Worm (Caenorhabditis elegans) whole organism, L1 larva: ENCODE measurements around the gene srh-276.
A peak's percentile ranks its signal among the peaks of the same experiment; 100 is the strongest.

Experiments
- C04F5.9 ChIP-seq: sonication (generic microtip); optimal IDR thresholded peaks from 2 replicates; lab custom pipeline; 2016; ENCODE audit warnings: missing genetic modification characterization, missing compliant biosample characterization
- C16A3.4 ChIP-seq: fragments of 150-350 bp; optimal IDR thresholded peaks from 2 replicates; lab custom pipeline; 2014; ENCODE audit warnings: missing biosample characterization, missing genetic modification characterization
- C34B4.2 ChIP-seq: sonication (generic microtip); optimal IDR thresholded peaks from 2 replicates; lab custom pipeline; 2017; ENCODE audit warnings: mild to moderate bottlenecking, missing genetic modification characterization, missing compliant biosample characterization
- aha-1 ChIP-seq: fragments of 150-350 bp; optimal IDR thresholded peaks from 2 replicates; lab custom pipeline; 2014; ENCODE audit warnings: missing biosample characterization, missing genetic modification characterization
- ama-1 ChIP-seq: fragments of 150-350 bp; optimal IDR thresholded peaks from 2 replicates; lab custom pipeline; 2014
- ceh-63 ChIP-seq: fragments of 200-800 bp; sonication (Bioruptor generic); optimal IDR thresholded peaks from 2 replicates; lab custom pipeline; 2018; ENCODE audit warnings: mild to moderate bottlenecking, missing genetic modification characterization, missing compliant biosample characterization
- ceh-88 ChIP-seq: fragments of 200-800 bp; sonication (Bioruptor generic); IDR thresholded peaks from 2 replicates; pipeline ENCODE4 v1.3.6; 2022; ENCODE audit warnings: missing genetic modification characterization, missing compliant biosample characterization
- dsc-1 ChIP-seq: sonication (generic microtip); optimal IDR thresholded peaks from 2 replicates; lab custom pipeline; 2016; ENCODE audit warnings: mild to moderate bottlenecking, missing genetic modification characterization, missing compliant biosample characterization
- efl-1 ChIP-seq, 4 experiments: fragments of 150-350 bp; optimal IDR thresholded peaks in 3 of 4; peaks in 1 of 4; 1 replicate in 1 of 4; 2 replicates in 3 of 4; lab custom pipeline; 2014; ENCODE audit warnings: missing biosample characterization in 2 of 4, missing genetic modification characterization in 2 of 4, missing genetic modification reagents in 2 of 4
- efl-3 ChIP-seq: fragments of 200-800 bp; sonication (Bioruptor generic); optimal IDR thresholded peaks from 2 replicates; lab custom pipeline; 2018; ENCODE audit warnings: mild to moderate bottlenecking, missing genetic modification characterization, missing compliant biosample characterization
- egl-13 ChIP-seq: sonication (generic microtip); optimal IDR thresholded peaks from 2 replicates; lab custom pipeline; 2016; ENCODE audit warnings: missing genotype, missing genetic modification reagents, missing genetic modification characterization, missing compliant biosample characterization
- egl-27 ChIP-seq, 2 experiments: fragments of 150-350 bp in 1 of 2; sonication (generic microtip); optimal IDR thresholded peaks; 3 replicates each; lab custom pipeline; 2017 to 2018; ENCODE audit warnings: missing biosample characterization in 2 of 2, missing genetic modification characterization in 2 of 2, missing genetic modification reagents in 2 of 2
- elt-2 ChIP-seq: sonication (generic microtip); optimal IDR thresholded peaks from 2 replicates; lab custom pipeline; 2016; ENCODE audit warnings: missing genetic modification characterization, mild to moderate bottlenecking, inconsistent platforms, missing compliant biosample characterization, missing genetic modification reagents
- elt-3 ChIP-seq, 6 experiments: fragments of 150-350 bp in 1 of 6; sonication (generic microtip); optimal IDR thresholded peaks; 2 replicates each; lab custom pipeline; 2017 to 2018; ENCODE audit warnings: missing biosample characterization in 6 of 6, missing genetic modification characterization in 6 of 6, inconsistent platforms in 1 of 6
- fkh-10 ChIP-seq: sonication (generic microtip); optimal IDR thresholded peaks from 2 replicates; lab custom pipeline; 2017; ENCODE audit warnings: missing biosample characterization, missing genetic modification reagents, missing genetic modification characterization
- fkh-4 ChIP-seq: sonication (generic microtip); optimal IDR thresholded peaks from 2 replicates; lab custom pipeline; 2016; ENCODE audit warnings: missing compliant biosample characterization, missing genetic modification characterization, borderline replicate concordance
- grh-1 ChIP-seq: fragments of 200-800 bp; sonication (Bioruptor generic); IDR thresholded peaks from 2 replicates; pipeline ENCODE4 v1.3.6; 2022; ENCODE audit warnings: missing genetic modification reagents, missing genetic modification characterization, missing compliant biosample characterization
- hlh-17 ChIP-seq: fragments of 200-800 bp; sonication (Bioruptor generic); optimal IDR thresholded peaks from 2 replicates; lab custom pipeline; 2018; ENCODE audit warnings: missing genetic modification characterization, mild to moderate bottlenecking, missing compliant biosample characterization, moderate library complexity, borderline replicate concordance
- hpl-2 ChIP-seq: fragments of 150-350 bp; optimal IDR thresholded peaks from 2 replicates; lab custom pipeline; 2014; ENCODE audit warnings: missing biosample characterization, missing genetic modification reagents, missing genetic modification characterization
- irx-1 ChIP-seq: sonication (generic microtip); optimal IDR thresholded peaks from 2 replicates; lab custom pipeline; 2016; ENCODE audit warnings: missing genetic modification characterization, missing compliant biosample characterization
- isw-1 ChIP-seq: fragments of 200-800 bp; sonication (Bioruptor generic); IDR thresholded peaks from 2 replicates; pipeline ENCODE4 v1.3.6; 2022; ENCODE audit warnings: missing genetic modification characterization, missing compliant biosample characterization
- jun-1 ChIP-seq: fragments of 150-350 bp; optimal IDR thresholded peaks from 2 replicates; lab custom pipeline; 2014; ENCODE audit warnings: missing biosample characterization, missing genetic modification reagents, missing genetic modification characterization
- lin-14 ChIP-seq: fragments of 200-800 bp; sonication (Bioruptor generic); optimal IDR thresholded peaks from 2 replicates; lab custom pipeline; 2018; ENCODE audit warnings: mild to moderate bottlenecking, missing genetic modification characterization, moderate library complexity, missing compliant biosample characterization
- lin-15B ChIP-seq: fragments of 150-350 bp; sonication (generic microtip); optimal IDR thresholded peaks from 3 replicates; lab custom pipeline; 2014; ENCODE audit warnings: missing biosample characterization, missing genetic modification characterization
- lin-35 ChIP-seq, 2 experiments: fragments of 150-350 bp; optimal IDR thresholded peaks; 2 replicates each; lab custom pipeline; 2014; ENCODE audit warnings: missing biosample characterization in 2 of 2, missing genetic modification characterization in 2 of 2, missing genetic modification reagents in 2 of 2
- lin-39 ChIP-seq: fragments of 150-350 bp; optimal IDR thresholded peaks from 2 replicates; lab custom pipeline; 2014; ENCODE audit warnings: missing biosample characterization, missing genetic modification reagents, missing genetic modification characterization
- lir-3 ChIP-seq: sonication (generic microtip); optimal IDR thresholded peaks from 2 replicates; lab custom pipeline; 2016; ENCODE audit warnings: mild to moderate bottlenecking, missing genetic modification characterization, moderate library complexity, missing compliant biosample characterization; ENCODE audit not compliant: poor library complexity
- mef-2 ChIP-seq: fragments of 150-350 bp; optimal IDR thresholded peaks from 2 replicates; lab custom pipeline; 2014; ENCODE audit warnings: missing biosample characterization, missing genetic modification characterization
- mep-1 ChIP-seq: fragments of 150-350 bp; optimal IDR thresholded peaks from 2 replicates; lab custom pipeline; 2014; ENCODE audit warnings: missing biosample characterization, missing genetic modification characterization
- nhr-19 ChIP-seq: fragments of 200-800 bp; sonication (Bioruptor generic); conservative IDR thresholded peaks from 2 replicates; pipeline ENCODE4 v1.3.6; 2022; ENCODE audit warnings: missing genetic modification characterization, missing compliant biosample characterization
- nhr-20 ChIP-seq: sonication (generic microtip); optimal IDR thresholded peaks from 2 replicates; lab custom pipeline; 2016; ENCODE audit warnings: mild to moderate bottlenecking, missing genetic modification characterization, missing compliant biosample characterization
- nhr-237 ChIP-seq: fragments of 150-350 bp; optimal IDR thresholded peaks from 2 replicates; lab custom pipeline; 2014; ENCODE audit warnings: missing biosample characterization, missing genetic modification characterization
- nhr-28 ChIP-seq: fragments of 150-350 bp; optimal IDR thresholded peaks from 2 replicates; lab custom pipeline; 2014; ENCODE audit warnings: missing biosample characterization, missing genetic modification characterization
- nhr-71 ChIP-seq: sonication (generic microtip); optimal IDR thresholded peaks from 2 replicates; lab custom pipeline; 2016; ENCODE audit warnings: mild to moderate bottlenecking, missing genetic modification characterization, moderate library complexity, missing compliant biosample characterization
- nhr-76 ChIP-seq: sonication (generic microtip); optimal IDR thresholded peaks from 2 replicates; lab custom pipeline; 2017; ENCODE audit warnings: missing biosample characterization, missing genetic modification characterization
- nhr-84 ChIP-seq: sonication (generic microtip); optimal IDR thresholded peaks from 2 replicates; lab custom pipeline; 2017; ENCODE audit warnings: missing biosample characterization, missing genetic modification characterization
- nhr-90 ChIP-seq: sonication (generic microtip); optimal IDR thresholded peaks from 2 replicates; lab custom pipeline; 2016; ENCODE audit warnings: mild to moderate bottlenecking, missing genetic modification characterization, missing compliant biosample characterization; ENCODE audit not compliant: poor library complexity
- pag-3 ChIP-seq: sonication (generic microtip); optimal IDR thresholded peaks from 2 replicates; lab custom pipeline; 2017; ENCODE audit warnings: missing genetic modification characterization, mild to moderate bottlenecking, missing compliant biosample characterization, antibody characterized with exemption, borderline replicate concordance; ENCODE audit not compliant: insufficient read depth
- snu-23 ChIP-seq: sonication (generic microtip); optimal IDR thresholded peaks from 2 replicates; lab custom pipeline; 2016; ENCODE audit warnings: missing genetic modification characterization, missing compliant biosample characterization
- sptf-1 ChIP-seq: fragments of 150-350 bp; optimal IDR thresholded peaks from 2 replicates; lab custom pipeline; 2014; ENCODE audit warnings: missing biosample characterization, missing genetic modification characterization
- sup-37 ChIP-seq: fragments of 200-800 bp; sonication (Bioruptor generic); optimal IDR thresholded peaks from 2 replicates; lab custom pipeline; 2018; ENCODE audit warnings: mild to moderate bottlenecking, missing genetic modification characterization, missing compliant biosample characterization
- tbx-2 ChIP-seq: sonication (generic microtip); optimal IDR thresholded peaks from 2 replicates; lab custom pipeline; 2016; ENCODE audit warnings: missing genetic modification characterization, missing compliant biosample characterization
- unc-130 ChIP-seq: fragments of 150-350 bp; optimal IDR thresholded peaks from 2 replicates; lab custom pipeline; 2017; ENCODE audit warnings: missing biosample characterization, missing genetic modification characterization, inconsistent platforms
- unc-86 ChIP-seq: sonication (generic microtip); optimal IDR thresholded peaks from 2 replicates; lab custom pipeline; 2016; ENCODE audit warnings: missing genetic modification characterization, missing compliant biosample characterization
- unc-98 ChIP-seq: fragments of 200-800 bp; sonication (Bioruptor generic); IDR thresholded peaks from 2 replicates; pipeline ENCODE4 v1.3.6; 2022; ENCODE audit warnings: missing genetic modification characterization, missing compliant biosample characterization

The srh-276 gene

DNA sequence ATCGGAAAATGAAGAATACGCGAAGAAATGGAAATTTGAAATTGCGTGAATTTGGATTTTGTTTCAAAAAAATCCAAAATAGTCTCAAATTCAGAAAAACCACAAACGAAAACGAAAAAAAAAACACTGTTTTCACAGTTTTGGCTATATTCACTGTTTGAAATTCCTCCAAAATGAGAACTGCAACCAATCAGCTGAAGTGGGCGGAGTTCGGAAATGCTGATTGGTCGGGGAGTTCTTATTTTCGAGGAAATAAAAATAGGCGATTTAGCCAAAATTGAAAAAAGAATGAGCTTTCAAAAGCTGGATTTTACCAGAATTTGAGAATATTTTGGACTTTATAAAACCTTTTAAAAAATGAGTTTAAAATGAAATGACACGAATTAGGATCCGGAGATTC lies 15.7 kb downstream of the srh-276 start, which contains the start of gene glb-14:
Gene glb-14, minus strand, starts transcription at position 97 of the 400 bp plus-strand sequence.
- no peak for TF ChIP-seq ama-1 (lab: Kevin White, UChicago)
- no peak for TF ChIP-seq C34B4.2
- TF ChIP-seq C16A3.4 (tag; lab: Kevin White, UChicago) = no peak
- no peak for TF ChIP-seq nhr-19 (GFP tag; lab: Robert Waterston, UW)
- no peak for TF ChIP-seq aha-1 (tag; lab: Kevin White, UChicago)
- no peak for TF ChIP-seq irx-1 (tag; lab: Kevin White, UChicago)
- no peak for TF ChIP-seq fkh-4 (tag; lab: Kevin White, UChicago)
- TF ChIP-seq ceh-63 (GFP tag; lab: Kevin White, UChicago) = no peak
- no peak for TF ChIP-seq unc-130 (tag; lab: Kevin White, UChicago)
- no peak for TF ChIP-seq dsc-1 (tag; lab: Kevin White, UChicago)
- TF ChIP-seq sup-37 (GFP tag; lab: Kevin White, UChicago) = no peak
- no peak for TF ChIP-seq tbx-2
- TF ChIP-seq efl-3 = no peak
- TF ChIP-seq lin-39 (tag; lab: Kevin White, UChicago) = no peak
- no peak for TF ChIP-seq lin-14 (GFP tag; lab: Kevin White, UChicago)
- no peak for TF ChIP-seq mef-2 (tag; lab: Kevin White, UChicago)
- TF ChIP-seq grh-1 (GFP tag; lab: Robert Waterston, UW) = no peak
- no peak for TF ChIP-seq pag-3
- no peak for TF ChIP-seq nhr-28 (tag; lab: Kevin White, UChicago)

DNA sequence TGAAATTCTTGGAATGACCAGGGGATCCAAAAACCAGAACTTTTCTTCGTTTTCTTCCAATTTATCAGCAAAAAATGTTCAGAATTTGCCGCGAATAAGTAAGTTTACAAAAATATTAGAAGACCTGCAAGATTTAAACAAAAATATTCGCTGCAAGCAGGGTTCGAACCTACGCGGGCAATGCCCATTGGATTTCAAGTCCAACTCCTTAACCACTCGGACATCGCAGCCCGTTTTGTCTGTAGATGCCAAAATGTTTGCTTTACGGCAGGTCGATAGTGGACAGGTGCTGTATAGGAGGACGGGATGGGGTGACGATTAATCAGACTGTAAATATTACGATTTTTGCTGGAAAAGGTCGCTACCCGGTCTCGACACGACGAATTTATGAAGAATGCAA lies 18.6 kb downstream of the srh-276 start:
- TF ChIP-seq ama-1 (lab: Kevin White, UChicago) (no peak), unc-86 (tag; lab: Kevin White, UChicago) (no peak), nhr-90 (tag; lab: Kevin White, UChicago) (peak; percentile 15), lin-35 (GFP tag; optimal IDR thresholded peaks at IDR 0.05; lab: Kevin White, UChicago) (peak in 1 of 2 experiments; percentile 17), efl-1 (optimal IDR thresholded peaks at IDR 0.05; lab: Kevin White, UChicago) (no peak), efl-1 (GFP tag; optimal IDR thresholded peaks at IDR 0.05 in 1 of 2; lab: Kevin White, UChicago) (peak in 1 of 2 experiments; percentile 88), jun-1 (tag; lab: Kevin White, UChicago) (no peak)

DNA sequence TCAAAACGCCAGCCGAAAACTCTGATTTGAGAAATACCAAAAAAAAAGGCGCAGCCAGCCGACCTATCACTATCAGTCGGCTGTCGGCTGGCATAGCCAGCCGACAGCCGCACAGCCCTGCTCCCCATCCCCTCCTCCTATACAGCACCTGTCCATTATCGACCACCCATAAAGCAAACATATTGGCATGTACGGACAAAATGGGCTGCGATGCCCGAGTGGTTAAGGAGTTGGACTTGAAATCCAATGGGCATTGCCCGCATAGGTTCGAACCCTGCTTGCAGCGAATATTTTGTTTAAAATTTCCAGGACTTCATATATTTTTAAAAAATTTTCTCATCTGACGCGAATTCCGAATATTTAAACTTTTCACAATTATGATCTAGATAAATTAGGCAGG lies 21.2 kb downstream of the srh-276 start:
- TF ChIP-seq hlh-17 (GFP tag; lab: Kevin White, UChicago) = no peak
- no peak for TF ChIP-seq sptf-1 (tag; lab: Kevin White, UChicago)
- no peak for TF ChIP-seq fkh-4 (tag; lab: Kevin White, UChicago)

DNA sequence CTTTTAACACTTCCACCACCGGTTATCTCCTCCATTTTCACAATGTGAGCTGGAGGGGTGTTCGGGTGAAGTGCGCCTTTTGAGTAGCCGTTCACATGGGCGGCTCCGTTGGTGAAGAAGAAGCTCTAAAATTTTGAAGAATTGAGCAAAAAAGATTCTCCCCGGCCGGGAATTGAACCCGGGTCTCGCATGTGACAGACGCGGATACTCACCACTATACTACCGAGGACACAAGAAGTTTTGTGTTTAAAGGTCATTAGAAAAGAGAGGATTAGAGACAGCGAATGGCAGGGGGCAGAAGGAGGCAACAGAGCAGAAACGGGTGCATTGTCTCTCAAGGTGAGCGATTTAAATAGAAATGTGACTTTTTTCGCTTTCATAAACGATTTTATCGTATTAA lies 22.5 kb downstream of the srh-276 start:
- peak; percentile 67 for TF ChIP-seq snu-23 (GFP tag; lab: Kevin White, UChicago)
- no peak for TF ChIP-seq nhr-76 (tag; lab: Kevin White, UChicago)
- TF ChIP-seq lir-3 (tag; lab: Kevin White, UChicago) = peak; percentile 24
- no peak for TF ChIP-seq egl-27 (tag; optimal IDR thresholded peaks at IDR 0.05; lab: Kevin White, UChicago)
- TF ChIP-seq nhr-237 = no peak
- TF ChIP-seq mep-1 = peak; percentile 28
- no peak for TF ChIP-seq hpl-2 (GFP tag; lab: Kevin White, UChicago)
- no peak for TF ChIP-seq C04F5.9 (tag; lab: Kevin White, UChicago)
- TF ChIP-seq elt-3 (tag; optimal IDR thresholded peaks at IDR 0.05; lab: Kevin White, UChicago) = peak in 1 of 6 experiments; percentile 30
- no peak for TF ChIP-seq isw-1 (GFP tag; lab: Robert Waterston, UW)
- TF ChIP-seq C34B4.2 = no peak
- TF ChIP-seq ama-1 (lab: Kevin White, UChicago) = no peak
- TF ChIP-seq nhr-71 (tag; lab: Kevin White, UChicago) = peak; percentile 56
- no peak for TF ChIP-seq jun-1 (tag; lab: Kevin White, UChicago)
- TF ChIP-seq dsc-1 (tag; lab: Kevin White, UChicago) = peak; percentile 43
- TF ChIP-seq ceh-88 (GFP tag; lab: Robert Waterston, UW) = no peak
- TF ChIP-seq fkh-10 = no peak
- TF ChIP-seq elt-2 = no peak
- no peak for TF ChIP-seq nhr-28 (tag; lab: Kevin White, UChicago)
- no peak for TF ChIP-seq egl-13 (tag; lab: Kevin White, UChicago)
- peak; percentile 44 for TF ChIP-seq nhr-20 (tag; lab: Kevin White, UChicago)
- TF ChIP-seq lin-15B (tag; lab: Kevin White, UChicago) = no peak
- TF ChIP-seq nhr-84 = no peak
- TF ChIP-seq unc-98 (GFP tag; lab: Robert Waterston, UW) = peak; percentile 33; the same call in 1 of the 2 replicates
- peak; percentile 30 to 70 for TF ChIP-seq lin-35 (GFP tag; optimal IDR thresholded peaks at IDR 0.05; lab: Kevin White, UChicago)
- no peak for TF ChIP-seq pag-3
- no peak for TF ChIP-seq mef-2 (tag; lab: Kevin White, UChicago)
